Worm (Caenorhabditis elegans) whole organism, early embryonic: ENCODE results near the gene col-159.

Experiments
- B0310.2 ChIP-seq: sonication (generic microtip); optimal IDR thresholded peaks from 2 replicates; lab custom pipeline; 2016; ENCODE audit warnings: mild to moderate bottlenecking, missing genetic modification characterization, missing compliant biosample characterization
- F13C5.2 ChIP-seq: sonication (generic microtip); optimal IDR thresholded peaks from 2 replicates; lab custom pipeline; 2017; ENCODE audit warnings: mild to moderate bottlenecking, missing genetic modification characterization, inconsistent platforms, missing compliant biosample characterization
- aly-1 ChIP-seq: sonication (generic microtip); optimal IDR thresholded peaks from 2 replicates; lab custom pipeline; 2016; ENCODE audit warnings: missing genetic modification characterization, missing compliant biosample characterization
- ama-1 ChIP-seq: fragments of 150-350 bp; optimal IDR thresholded peaks from 2 replicates; lab custom pipeline; 2014
- ceh-13 ChIP-seq: fragments of 200-800 bp; sonication (Bioruptor generic); optimal IDR thresholded peaks from 2 replicates; lab custom pipeline; 2018; ENCODE audit warnings: mild to moderate bottlenecking, missing genetic modification characterization, missing compliant biosample characterization
- ceh-36 ChIP-seq: sonication (generic microtip); optimal IDR thresholded peaks from 2 replicates; lab custom pipeline; 2016; ENCODE audit warnings: missing genetic modification characterization, inconsistent platforms, missing compliant biosample characterization
- ets-7 ChIP-seq: sonication (generic microtip); optimal IDR thresholded peaks from 2 replicates; lab custom pipeline; 2016; ENCODE audit warnings: missing genotype, missing genetic modification characterization, missing compliant biosample characterization
- flt-1 ChIP-seq: fragments of 200-800 bp; sonication (Bioruptor generic); IDR thresholded peaks from 2 replicates; pipeline ENCODE4 v1.3.6; 2022; ENCODE audit warnings: missing genetic modification characterization, missing compliant biosample characterization
- hmbx-1 ChIP-seq: sonication (generic microtip); optimal IDR thresholded peaks from 2 replicates; lab custom pipeline; 2016; ENCODE audit warnings: mild to moderate bottlenecking, missing genetic modification characterization, missing compliant biosample characterization
- hmg-4 ChIP-seq: fragments of 200-800 bp; sonication (Bioruptor generic); optimal IDR thresholded peaks from 2 replicates; lab custom pipeline; 2018; ENCODE audit warnings: mild to moderate bottlenecking, missing genetic modification characterization, missing compliant biosample characterization
- hnd-1 ChIP-seq: sonication (generic microtip); optimal IDR thresholded peaks from 2 replicates; lab custom pipeline; 2016; ENCODE audit warnings: missing genetic modification characterization, missing compliant biosample characterization
- pes-1 ChIP-seq: fragments of 200-800 bp; sonication (Bioruptor generic); IDR thresholded peaks from 2 replicates; pipeline ENCODE4 v1.3.6; 2022; ENCODE audit warnings: missing genetic modification reagents, missing genetic modification characterization, missing compliant biosample characterization
- scrt-1 ChIP-seq: fragments of 200-800 bp; sonication (Bioruptor generic); IDR thresholded peaks from 2 replicates; pipeline ENCODE4 v1.3.6; 2022; ENCODE audit warnings: missing genetic modification characterization, missing compliant biosample characterization
- sea-1 ChIP-seq: fragments of 200-800 bp; sonication (Bioruptor generic); conservative IDR thresholded peaks from 2 replicates; pipeline ENCODE4 v1.3.6; 2022; ENCODE audit warnings: missing genetic modification characterization, missing compliant biosample characterization
- tbx-11 ChIP-seq: fragments of 200-800 bp; sonication (Bioruptor generic); IDR thresholded peaks from 2 replicates; pipeline ENCODE4 v1.3.6; 2022; ENCODE audit warnings: missing genetic modification characterization, missing compliant biosample characterization
- tbx-37 ChIP-seq: fragments of 200-800 bp; sonication (Bioruptor generic); conservative IDR thresholded peaks from 2 replicates; pipeline ENCODE4 v1.3.6; 2022; ENCODE audit warnings: missing genetic modification reagents, missing genetic modification characterization, missing compliant biosample characterization
- tra-4 ChIP-seq: sonication (generic microtip); optimal IDR thresholded peaks from 2 replicates; lab custom pipeline; 2017; ENCODE audit warnings: missing genetic modification characterization, missing compliant biosample characterization

Gene col-159

DNA sequence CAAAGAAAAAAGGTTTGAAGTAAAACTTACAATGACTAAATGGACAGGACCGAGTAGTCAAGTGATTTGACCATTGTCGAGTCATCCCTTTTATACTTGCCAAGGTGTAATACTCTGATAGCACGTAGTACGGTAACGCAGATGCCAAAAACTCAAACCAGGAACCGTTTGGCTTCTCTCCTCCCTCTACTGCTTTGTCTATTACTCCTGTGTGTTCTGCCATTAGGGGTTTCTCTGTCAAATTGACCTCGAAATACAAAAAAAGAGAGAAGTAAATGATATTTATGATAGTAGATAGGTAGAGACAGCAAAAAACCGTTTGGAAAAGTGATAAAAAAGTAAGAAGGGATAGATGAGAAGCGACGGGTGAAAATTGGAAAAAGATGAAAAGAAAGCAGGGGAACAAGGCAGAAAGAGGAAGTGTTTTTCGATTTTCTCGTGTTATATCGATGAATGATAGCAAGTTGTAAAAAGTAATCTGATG is at the start of gene col-159, which contains the start of gene col-160:
Gene col-159, minus strand, starts transcription at position 51 of the 484 bp plus-strand sequence.
Gene col-160, minus strand, starts transcription at position 63 of the 484 bp plus-strand sequence.
- TF ChIP-seq scrt-1: no peak
- TF ChIP-seq B0310.2 (tag; lab: Kevin White, UChicago): no peak
- TF ChIP-seq sea-1: no peak
- no peak for TF ChIP-seq ceh-36 (tag; lab: Kevin White, UChicago)
- no peak for TF ChIP-seq ceh-13 (GFP tag; lab: Kevin White, UChicago)
- no peak for TF ChIP-seq ama-1 (lab: Kevin White, UChicago)

DNA sequence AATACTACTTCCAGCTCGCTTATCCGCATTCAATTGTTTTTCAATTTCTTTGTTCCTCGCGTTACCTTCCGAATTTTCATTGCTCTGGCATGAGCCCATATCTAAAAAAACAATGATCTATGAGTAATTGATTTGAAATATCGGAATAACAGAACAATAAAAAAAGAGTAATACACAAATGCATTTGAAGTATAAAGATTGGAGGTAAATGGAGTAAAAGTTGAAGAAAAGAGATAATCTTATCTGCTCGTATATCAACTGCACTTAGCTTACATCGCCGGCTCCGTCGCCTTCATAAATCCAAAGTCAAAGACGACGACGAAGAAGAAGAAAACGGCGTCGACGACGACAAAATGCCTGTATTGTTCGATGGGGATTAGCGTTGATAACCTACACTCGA is 47.5 kb upstream of the col-159 start, which contains the start of gene odr-3:
Gene odr-3, minus strand, starts transcription at position 101 of the 400 bp plus-strand sequence.
- TF ChIP-seq pes-1 (GFP tag; lab: Robert Waterston, UW) (no peak), hmg-4 (GFP tag; lab: Kevin White, UChicago) (no peak), ceh-13 (GFP tag; lab: Kevin White, UChicago) (no peak), ceh-36 (tag; lab: Kevin White, UChicago) (no peak), aly-1 (tag; lab: Kevin White, UChicago) (no peak), ama-1 (lab: Kevin White, UChicago) (no peak)

ce11 chrV:13243205-13243604 is 41.2 kb upstream of the col-159 start:
- no peak for TF ChIP-seq scrt-1
- TF ChIP-seq tbx-11 (GFP tag; lab: Robert Waterston, UW): no peak
- TF ChIP-seq pes-1 (GFP tag; lab: Robert Waterston, UW): no peak
- TF ChIP-seq flt-1 (GFP tag; lab: Robert Waterston, UW): no peak
- TF ChIP-seq aly-1 (tag; lab: Kevin White, UChicago): no peak
- no peak for TF ChIP-seq hmbx-1 (tag; lab: Kevin White, UChicago)
- TF ChIP-seq ceh-13 (GFP tag; lab: Kevin White, UChicago): no peak
- no peak for TF ChIP-seq hnd-1
- no peak for TF ChIP-seq B0310.2 (tag; lab: Kevin White, UChicago)
- TF ChIP-seq ama-1 (lab: Kevin White, UChicago): no peak
- TF ChIP-seq ets-7: no peak
- no peak for TF ChIP-seq tbx-37
- no peak for TF ChIP-seq ceh-36 (tag; lab: Kevin White, UChicago)
- TF ChIP-seq tra-4 (tag; lab: Kevin White, UChicago): no peak
- TF ChIP-seq hmg-4 (GFP tag; lab: Kevin White, UChicago): no peak
- TF ChIP-seq sea-1: no peak
- no peak for TF ChIP-seq F13C5.2

DNA sequence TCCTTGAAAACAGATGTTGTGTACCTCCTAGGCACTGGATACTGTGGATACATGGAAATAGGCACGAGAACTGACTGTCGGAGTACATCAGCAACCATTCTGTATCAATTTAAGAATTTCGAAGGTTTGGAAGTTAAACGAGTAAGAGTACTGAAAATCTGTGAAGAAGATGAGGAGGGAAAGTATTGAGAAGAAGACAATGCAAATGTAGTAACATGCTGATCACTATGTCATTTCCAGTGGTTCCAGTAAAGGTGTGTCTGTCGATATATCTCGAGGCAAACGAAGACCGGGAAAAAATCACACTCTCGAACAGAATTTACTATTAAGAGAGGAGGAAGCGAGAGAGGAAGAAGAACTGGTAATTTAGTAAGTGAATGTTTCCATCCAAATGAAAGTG is 34.5 kb upstream of the col-159 start, which contains the start of gene dmd-10:
Gene dmd-10, minus strand, starts transcription at position 101 of the 400 bp plus-strand sequence.
- TF ChIP-seq pes-1 (GFP tag; lab: Robert Waterston, UW): no peak

DNA sequence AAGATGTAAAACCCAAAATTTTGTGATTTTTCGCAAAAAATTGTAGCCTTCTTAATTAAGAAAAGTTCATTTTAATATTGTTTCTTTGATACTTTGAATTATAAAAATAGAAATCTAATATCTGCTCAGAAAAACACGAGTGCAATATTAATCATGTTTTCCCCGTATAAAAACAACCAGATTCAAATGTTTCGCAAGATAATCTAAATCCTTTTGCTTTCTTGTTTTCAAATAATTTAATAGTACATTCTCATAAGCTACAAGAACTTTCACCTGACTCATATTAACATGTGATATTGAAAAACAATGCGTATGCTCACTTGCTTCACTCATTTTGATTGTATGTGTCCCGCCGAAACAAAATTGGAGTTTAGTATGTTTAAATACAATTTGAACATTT is 33.3 kb upstream of the col-159 start:
- TF ChIP-seq ceh-36 (tag; lab: Kevin White, UChicago): no peak
- TF ChIP-seq sea-1: no peak
- no peak for TF ChIP-seq ama-1 (lab: Kevin White, UChicago)
- TF ChIP-seq hmg-4 (GFP tag; lab: Kevin White, UChicago): no peak
- no peak for TF ChIP-seq F13C5.2
- no peak for TF ChIP-seq ets-7
- no peak for TF ChIP-seq aly-1 (tag; lab: Kevin White, UChicago)
- no peak for TF ChIP-seq B0310.2 (tag; lab: Kevin White, UChicago)
- TF ChIP-seq hnd-1: no peak
- TF ChIP-seq tbx-37: no peak
- no peak for TF ChIP-seq scrt-1
- no peak for TF ChIP-seq flt-1 (GFP tag; lab: Robert Waterston, UW)

DNA sequence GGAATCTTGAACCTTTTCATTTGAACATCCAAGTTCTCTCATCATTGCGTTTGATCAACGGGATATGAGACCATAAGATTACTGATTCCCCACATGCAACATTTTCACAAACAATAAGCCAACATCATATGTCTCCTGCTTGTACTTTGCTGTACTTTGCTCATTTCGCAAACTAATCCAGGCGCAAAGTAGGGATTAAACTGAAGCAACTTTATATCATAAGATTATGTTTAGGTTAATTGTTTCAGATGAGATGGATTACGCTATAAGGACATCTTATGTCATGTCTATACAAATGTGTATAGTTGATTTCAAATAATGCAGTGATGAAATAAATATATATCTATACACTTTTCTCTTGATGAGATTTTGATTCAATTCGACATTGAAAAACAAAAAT is 27.6 kb upstream of the col-159 start:
- no peak for TF ChIP-seq hmbx-1 (tag; lab: Kevin White, UChicago)
- no peak for TF ChIP-seq ceh-36 (tag; lab: Kevin White, UChicago)
- TF ChIP-seq flt-1 (GFP tag; lab: Robert Waterston, UW): no peak

DNA sequence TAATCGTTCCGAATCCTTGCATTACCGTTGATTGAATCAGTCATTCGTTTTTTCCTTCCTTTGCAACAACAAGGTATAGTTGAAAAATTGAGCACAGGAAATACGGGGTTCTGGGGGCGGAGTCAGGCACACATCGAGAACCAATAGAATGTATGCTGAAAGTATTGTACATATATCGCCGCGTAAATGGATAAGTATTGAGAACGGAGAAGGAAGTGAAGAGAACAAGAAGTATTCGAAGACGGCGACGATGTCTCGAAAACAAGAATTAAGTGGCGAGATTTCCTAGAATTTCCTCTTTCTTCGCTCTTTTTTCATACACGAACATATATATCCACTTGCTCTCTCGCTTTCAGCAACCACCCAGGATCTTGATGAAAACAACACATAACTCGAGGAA is 19.1 kb upstream of the col-159 start:
- TF ChIP-seq flt-1 (GFP tag; lab: Robert Waterston, UW): no peak
- no peak for TF ChIP-seq pes-1 (GFP tag; lab: Robert Waterston, UW)
- TF ChIP-seq ets-7: no peak
- TF ChIP-seq hnd-1: no peak
- TF ChIP-seq aly-1 (tag; lab: Kevin White, UChicago): no peak
- TF ChIP-seq F13C5.2: no peak
- no peak for TF ChIP-seq tbx-37
- TF ChIP-seq B0310.2 (tag; lab: Kevin White, UChicago): no peak
- no peak for TF ChIP-seq ceh-36 (tag; lab: Kevin White, UChicago)
- TF ChIP-seq tbx-11 (GFP tag; lab: Robert Waterston, UW): no peak
- no peak for TF ChIP-seq scrt-1
- TF ChIP-seq ceh-13 (GFP tag; lab: Kevin White, UChicago): no peak
- no peak for TF ChIP-seq sea-1
- no peak for TF ChIP-seq ama-1 (lab: Kevin White, UChicago)
- TF ChIP-seq hmg-4 (GFP tag; lab: Kevin White, UChicago): no peak
- no peak for TF ChIP-seq tra-4 (tag; lab: Kevin White, UChicago)
- TF ChIP-seq hmbx-1 (tag; lab: Kevin White, UChicago): no peak

DNA sequence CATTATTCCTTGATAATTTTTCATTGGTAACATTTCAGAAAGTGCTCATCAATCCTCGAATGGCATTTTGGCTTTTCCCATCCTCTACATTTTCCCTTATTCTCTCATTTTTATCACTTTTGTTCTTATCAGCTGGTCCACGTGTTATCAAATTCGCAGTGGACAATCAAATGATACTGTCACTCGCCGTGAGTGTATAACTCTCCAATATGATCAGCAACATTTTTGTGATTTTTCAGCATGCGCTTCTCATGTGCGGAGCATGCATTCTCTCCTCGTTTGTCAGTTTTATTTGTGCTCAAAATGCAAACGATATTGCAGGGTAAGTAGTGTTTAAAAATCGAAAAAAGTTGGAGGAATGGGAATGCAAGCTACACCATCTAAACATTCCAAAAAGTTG is 10.6 kb upstream of the col-159 start:
- TF ChIP-seq ama-1 (lab: Kevin White, UChicago) (no peak), tbx-37 (no peak), scrt-1 (no peak), F13C5.2 (no peak), B0310.2 (tag; lab: Kevin White, UChicago) (no peak), tra-4 (tag; lab: Kevin White, UChicago) (no peak), aly-1 (tag; lab: Kevin White, UChicago) (no peak), ceh-36 (tag; lab: Kevin White, UChicago) (no peak), ceh-13 (GFP tag; lab: Kevin White, UChicago) (no peak), flt-1 (GFP tag; lab: Robert Waterston, UW) (no peak), hmbx-1 (tag; lab: Kevin White, UChicago) (no peak), hmg-4 (GFP tag; lab: Kevin White, UChicago) (no peak)
